Fruit fly (Drosophila melanogaster) whole organism, pupa: ENCODE data around the gene CG5346.

Source experiments
- CG15710 ChIP-seq: fragments of 200-800 bp; sonication (Bioruptor generic); optimal IDR thresholded peaks from 2 replicates; lab custom pipeline; 2018; ENCODE audit warnings: missing biosample characterization, mild to moderate bottlenecking, missing genetic modification characterization, moderate library complexity
- D1 ChIP-seq: fragments of 200-800 bp; sonication (Bioruptor generic); optimal IDR thresholded peaks from 2 replicates; lab custom pipeline; 2018; ENCODE audit warnings: missing biosample characterization, mild to moderate bottlenecking, missing genetic modification characterization, moderate library complexity
- EcR ChIP-seq: fragments of 200-800 bp; sonication (Bioruptor generic); optimal IDR thresholded peaks from 3 replicates; lab custom pipeline; 2019; ENCODE audit warnings: missing biosample characterization, missing genetic modification characterization, mild to moderate bottlenecking, moderate library complexity, missing genetic modification reagents
- gl ChIP-seq: fragments of 200-800 bp; sonication (Bioruptor generic); optimal IDR thresholded peaks from 2 replicates; lab custom pipeline; 2018; ENCODE audit warnings: missing biosample characterization, mild to moderate bottlenecking, missing genetic modification characterization

dm6 chr3R:22550306-22550812 lies 21.9 kb upstream of the CG5346 start, which contains the start of gene bond:
- TF ChIP-seq CG15710 (tag; lab: Kevin White, UChicago) (no peak), gl (tag; lab: Kevin White, UChicago) (no peak), D1 (tag; lab: Kevin White, UChicago) (no peak), EcR (GFP tag; lab: Kevin White, UChicago) (no peak)
